Worm (Caenorhabditis elegans): ENCODE measurements around the gene ins-35.

Gene ins-35

DNA sequence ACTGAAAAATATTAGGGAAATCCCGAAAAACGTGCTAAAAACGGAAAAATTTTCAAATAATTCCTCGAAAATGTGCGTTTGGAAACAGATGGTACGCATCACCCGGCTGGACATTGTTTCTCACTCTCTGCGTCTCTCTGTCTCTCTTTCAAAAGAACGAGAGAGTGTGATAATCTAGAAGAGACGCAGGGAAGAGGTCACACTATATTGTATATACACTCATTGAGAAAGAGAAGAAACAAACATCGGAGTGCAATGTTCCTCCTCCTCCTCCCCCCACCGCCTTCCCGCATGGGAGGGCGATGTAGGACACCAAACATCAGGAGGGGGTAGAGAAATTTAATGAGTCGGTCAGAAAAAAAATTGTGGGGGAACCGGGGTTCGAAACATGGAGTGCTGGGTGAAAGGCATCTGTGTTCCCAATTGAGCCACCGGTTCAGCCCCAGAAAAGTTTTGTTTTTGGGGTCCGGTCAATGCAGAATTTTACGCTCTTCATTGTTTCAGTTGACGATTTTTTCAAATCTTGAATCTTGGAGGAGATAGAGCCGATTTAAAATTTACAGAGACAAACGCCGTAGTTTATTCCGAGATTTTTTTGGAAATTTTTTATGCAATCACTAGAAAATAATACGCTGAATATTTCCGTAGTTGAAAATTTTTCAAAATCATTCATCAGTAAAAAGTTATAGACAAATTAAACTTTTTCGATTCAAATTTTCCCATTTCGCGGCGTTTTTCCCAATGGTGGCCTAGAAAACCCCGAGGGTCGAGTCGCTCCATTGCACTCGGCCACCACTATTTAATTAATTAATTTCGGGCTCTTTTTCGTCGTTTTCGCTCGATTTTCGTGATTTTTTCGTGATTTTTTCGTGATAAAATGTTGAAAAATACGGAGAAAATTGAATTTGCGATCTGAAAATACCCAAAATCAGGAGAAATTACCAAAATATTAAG is 49.2 kb downstream of the ins-35 start:
- peak; percentile 44 for TF ChIP-seq lin-15B (tag; optimal IDR thresholded peaks at IDR 0.05)
- no peak for TF ChIP-seq elt-1 (tag; optimal IDR thresholded peaks at IDR 0.05)
- no peak for TF ChIP-seq sea-2 (GFP tag; optimal IDR thresholded peaks at IDR 0.05)
- TF ChIP-seq zag-1 (tag; optimal IDR thresholded peaks at IDR 0.05) = no peak
- TF ChIP-seq lin-39 (tag; optimal IDR thresholded peaks at IDR 0.05) = peak; percentile 12
- no peak for TF ChIP-seq nhr-43 (tag; optimal IDR thresholded peaks at IDR 0.05; ENCODE audit: poor library complexity, severe bottlenecking)
- peak; percentile 46 for TF ChIP-seq egl-27 (tag; optimal IDR thresholded peaks at IDR 0.05)
- no peak for TF ChIP-seq nhr-77 (tag; optimal IDR thresholded peaks at IDR 0.05)
- no peak for TF ChIP-seq unc-62 (GFP tag; optimal IDR thresholded peaks at IDR 0.05)
- TF ChIP-seq pqm-1 (tag; optimal IDR thresholded peaks at IDR 0.05) = peak; percentile 71
- TF ChIP-seq nhr-11 (tag; optimal IDR thresholded peaks at IDR 0.05) = no peak
- no peak for TF ChIP-seq nhr-12 (tag; optimal IDR thresholded peaks at IDR 0.05)
- TF ChIP-seq snpc-4 (tag; optimal IDR thresholded peaks at IDR 0.05) = no peak
- peak; percentile 89 for TF ChIP-seq pha-4 (tag; optimal IDR thresholded peaks at IDR 0.05)
- peak; percentile 20 for TF ChIP-seq hmg-11 (tag; optimal IDR thresholded peaks at IDR 0.05)
- no peak for TF ChIP-seq fos-1 (tag; optimal IDR thresholded peaks at IDR 0.05)
- peak; percentile 13 for TF ChIP-seq mdl-1 (tag; optimal IDR thresholded peaks at IDR 0.05)
- TF ChIP-seq elt-2 (tag; optimal IDR thresholded peaks at IDR 0.05) = peak; percentile 60
- no peak for TF ChIP-seq R02D3.7 (tag; optimal IDR thresholded peaks at IDR 0.05)
- peak; percentile 37 for TF ChIP-seq ceh-28 (tag; optimal IDR thresholded peaks at IDR 0.05)
- TF ChIP-seq nhr-23 (tag; optimal IDR thresholded peaks at IDR 0.05) = peak; percentile 56
- no peak for TF ChIP-seq daf-12 (tag; optimal IDR thresholded peaks at IDR 0.05)
- peak; percentile 56 for TF ChIP-seq nfya-1 (tag; optimal IDR thresholded peaks at IDR 0.05; ENCODE audit: insufficient read depth)
- no peak for TF ChIP-seq fkh-2 (tag; optimal IDR thresholded peaks at IDR 0.05)
- peak; percentile 5 for TF ChIP-seq fkh-10 (GFP tag; optimal IDR thresholded peaks at IDR 0.05)
- no peak for TF ChIP-seq ceh-82 (tag; optimal IDR thresholded peaks at IDR 0.05)
- peak; percentile 67 for TF ChIP-seq jun-1 (tag; optimal IDR thresholded peaks at IDR 0.05)
- peak; percentile 29 for TF ChIP-seq nhr-25 (tag; optimal IDR thresholded peaks at IDR 0.05)
- TF ChIP-seq ama-1 (optimal IDR thresholded peaks at IDR 0.05) = no peak
- TF ChIP-seq nhr-67 (tag; optimal IDR thresholded peaks at IDR 0.05) = no peak

DNA sequence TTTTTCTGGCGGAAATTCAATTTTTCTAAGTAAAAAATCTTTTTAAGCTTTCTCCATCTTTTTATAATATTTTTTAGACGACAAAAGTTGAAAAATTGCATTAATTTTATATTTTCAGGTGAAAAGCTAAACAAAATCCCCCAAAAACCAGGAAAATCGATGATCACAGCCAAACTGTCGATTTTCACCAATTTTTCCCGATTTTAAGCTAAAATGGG is 49.8 kb downstream of the ins-35 start, which contains the start of the genes fce-2 and F48F5.8:
fce-2 (plus strand) TSS at position 119 of the 218 bp plus-strand sequence.
F48F5.8 (plus strand) TSS at position 160 of the 218 bp plus-strand sequence.
- no peak for TF ChIP-seq elt-3 (tag; optimal IDR thresholded peaks at IDR 0.05)
- TF ChIP-seq mdl-1 (tag; optimal IDR thresholded peaks at IDR 0.05) = no peak
- no peak for TF ChIP-seq nhr-11 (tag; optimal IDR thresholded peaks at IDR 0.05)
- no peak for TF ChIP-seq ztf-11 (tag; optimal IDR thresholded peaks at IDR 0.05)
- no peak for TF ChIP-seq ceh-82 (tag; optimal IDR thresholded peaks at IDR 0.05)
- TF ChIP-seq lin-15B (tag; optimal IDR thresholded peaks at IDR 0.05) = no peak
- TF ChIP-seq lsy-12 (tag; optimal IDR thresholded peaks at IDR 0.05) = no peak
- TF ChIP-seq nhr-67 (tag; optimal IDR thresholded peaks at IDR 0.05) = no peak
- TF ChIP-seq ceh-28 (tag; optimal IDR thresholded peaks at IDR 0.05) = no peak
- no peak for TF ChIP-seq zag-1 (tag; optimal IDR thresholded peaks at IDR 0.05)
- no peak for TF ChIP-seq nhr-43 (tag; optimal IDR thresholded peaks at IDR 0.05; ENCODE audit: poor library complexity, severe bottlenecking)
- no peak for TF ChIP-seq unc-39 (tag; optimal IDR thresholded peaks at IDR 0.05)
- no peak for TF ChIP-seq fos-1 (tag; optimal IDR thresholded peaks at IDR 0.05)
- no peak for TF ChIP-seq nhr-77 (tag; optimal IDR thresholded peaks at IDR 0.05)
- TF ChIP-seq elt-2 (tag; optimal IDR thresholded peaks at IDR 0.05) = no peak
- no peak for TF ChIP-seq ceh-16 (tag; optimal IDR thresholded peaks at IDR 0.05)
